Worm (Caenorhabditis elegans): ENCODE data around the gene pept-1.

DNA sequence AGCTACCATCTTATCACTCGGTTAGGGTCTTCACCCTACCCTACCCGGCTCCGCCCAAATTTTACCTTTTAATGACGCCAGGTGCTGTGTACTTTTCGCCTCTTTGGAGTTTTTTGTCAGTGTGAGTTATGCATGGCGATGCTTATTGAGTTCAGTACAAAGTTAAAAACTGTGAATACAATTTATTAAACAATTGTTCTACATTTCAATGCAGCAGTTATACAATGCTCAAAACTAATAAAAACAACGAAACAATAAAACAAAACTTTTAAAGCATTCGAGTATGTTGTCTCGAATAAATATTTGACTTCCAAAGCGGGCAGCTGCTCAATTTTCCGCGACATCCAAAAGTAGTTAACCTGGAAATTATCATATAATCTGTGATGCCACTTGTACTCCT lies 26.2 kb upstream of the pept-1 start, which contains the start of gene ctsa-2:
- no peak for TF ChIP-seq ztf-23 (GFP tag; IDR thresholded peaks at IDR 0.05)
- no peak for TF ChIP-seq ztf-29 (GFP tag; IDR thresholded peaks at IDR 0.05)
- no peak for TF ChIP-seq flt-1 (GFP tag; IDR thresholded peaks at IDR 0.05)
- no peak for TF ChIP-seq T22C8.4 (GFP tag; IDR thresholded peaks at IDR 0.05)
- no peak for TF ChIP-seq cog-1 (tag; optimal IDR thresholded peaks at IDR 0.05)
- no peak for TF ChIP-seq med-1 (GFP tag; optimal IDR thresholded peaks at IDR 0.05; ENCODE audit: insufficient read depth)
- TF ChIP-seq tab-1 (GFP tag; IDR thresholded peaks at IDR 0.05): no peak

All from whole organism, midembryonic.